Worm (Caenorhabditis elegans) whole organism, young adult: ENCODE results near the gene rcan-1.

Experiments used
- B0261.1 ChIP-seq: sonication (generic microtip); optimal IDR thresholded peaks from 2 replicates; lab custom pipeline; 2016; ENCODE audit warnings: mild to moderate bottlenecking, missing genetic modification characterization, moderate library complexity, missing compliant biosample characterization
- F23B12.7 ChIP-seq: sonication (generic microtip); optimal IDR thresholded peaks from 2 replicates; lab custom pipeline; 2017; ENCODE audit warnings: missing genetic modification characterization, mild to moderate bottlenecking, missing compliant biosample characterization, antibody characterized with exemption, moderate library complexity; ENCODE audit not compliant: insufficient read depth
- F49E8.2 ChIP-seq: sonication (generic microtip); optimal IDR thresholded peaks from 3 replicates; lab custom pipeline; 2017; ENCODE audit warnings: missing genetic modification characterization, mild to moderate bottlenecking, missing compliant biosample characterization, antibody characterized with exemption, moderate library complexity; ENCODE audit not compliant: insufficient read depth
- F52B5.7 ChIP-seq: sonication (generic microtip); optimal IDR thresholded peaks from 2 replicates; lab custom pipeline; 2016; ENCODE audit warnings: mild to moderate bottlenecking, missing genetic modification characterization, missing compliant biosample characterization
- F57A8.1 ChIP-seq: fragments of 200-800 bp; sonication (Bioruptor generic); optimal IDR thresholded peaks from 2 replicates; lab custom pipeline; 2018; ENCODE audit warnings: mild to moderate bottlenecking, missing genetic modification characterization, moderate library complexity, missing compliant biosample characterization
- T07F8.4 ChIP-seq: sonication (generic microtip); optimal IDR thresholded peaks from 2 replicates; lab custom pipeline; 2016; ENCODE audit warnings: mild to moderate bottlenecking, missing genetic modification characterization, moderate library complexity, missing compliant biosample characterization
- T26A5.8 ChIP-seq: sonication (generic microtip); optimal IDR thresholded peaks from 2 replicates; lab custom pipeline; 2016; ENCODE audit warnings: missing genetic modification characterization, missing compliant biosample characterization
- Y53F4B.3 ChIP-seq: fragments of 200-800 bp; sonication (Bioruptor generic); IDR thresholded peaks from 2 replicates; pipeline ENCODE4 v1.3.6; 2022; ENCODE audit warnings: missing genetic modification reagents, missing genetic modification characterization, missing compliant biosample characterization
- Y56A3A.18 ChIP-seq: fragments of 200-800 bp; sonication (Bioruptor generic); IDR thresholded peaks from 2 replicates; pipeline ENCODE4 v1.3.6; 2022; ENCODE audit warnings: missing genetic modification reagents, missing genetic modification characterization, missing compliant biosample characterization
- Y67H2A.10 ChIP-seq: fragments of 200-800 bp; sonication (Bioruptor generic); conservative IDR thresholded peaks from 2 replicates; pipeline ENCODE4 v1.3.6; 2022; ENCODE audit warnings: missing genetic modification reagents, missing genetic modification characterization, missing compliant biosample characterization
- aptf-3 ChIP-seq: fragments of 200-800 bp; sonication (Bioruptor generic); IDR thresholded peaks from 2 replicates; pipeline ENCODE4 v1.3.6; 2022; ENCODE audit warnings: missing genetic modification characterization, missing compliant biosample characterization
- atf-7 ChIP-seq: sonication (generic microtip); optimal IDR thresholded peaks from 2 replicates; lab custom pipeline; 2017; ENCODE audit warnings: mild to moderate bottlenecking, missing genetic modification characterization, missing compliant biosample characterization
- attf-5 ChIP-seq: fragments of 200-800 bp; sonication (Bioruptor generic); optimal IDR thresholded peaks from 2 replicates; lab custom pipeline; 2018; ENCODE audit warnings: mild to moderate bottlenecking, missing genetic modification characterization, missing compliant biosample characterization
- attf-6 ChIP-seq: fragments of 200-800 bp; sonication (Bioruptor generic); IDR thresholded peaks from 2 replicates; pipeline ENCODE4 v1.3.6; 2022; ENCODE audit warnings: missing genetic modification reagents, missing genetic modification characterization, missing compliant biosample characterization
- ceh-27 ChIP-seq: fragments of 200-800 bp; sonication (Bioruptor generic); optimal IDR thresholded peaks from 2 replicates; lab custom pipeline; 2018; ENCODE audit warnings: mild to moderate bottlenecking, missing genetic modification characterization, moderate library complexity, missing compliant biosample characterization
- ceh-91 ChIP-seq: fragments of 200-800 bp; sonication (Bioruptor generic); IDR thresholded peaks from 2 replicates; pipeline ENCODE4 v1.3.6; 2022; ENCODE audit warnings: missing genetic modification reagents, missing genetic modification characterization, missing compliant biosample characterization
- dpl-1 ChIP-seq: fragments of 150-350 bp; optimal IDR thresholded peaks from 2 replicates; lab custom pipeline; 2014; ENCODE audit warnings: missing biosample characterization, missing genetic modification reagents, missing genetic modification characterization
- efl-1 ChIP-seq: fragments of 150-350 bp; optimal IDR thresholded peaks from 2 replicates; lab custom pipeline; 2014; ENCODE audit warnings: missing biosample characterization, missing genetic modification reagents, missing genetic modification characterization
- egl-18 ChIP-seq: fragments of 200-800 bp; sonication (Bioruptor generic); IDR thresholded peaks from 2 replicates; pipeline ENCODE4 v1.3.6; 2022; ENCODE audit warnings: missing genetic modification reagents, missing genetic modification characterization, missing compliant biosample characterization
- egl-44 ChIP-seq: fragments of 200-800 bp; sonication (Bioruptor generic); IDR thresholded peaks from 2 replicates; pipeline ENCODE4 v1.3.6; 2022; ENCODE audit warnings: missing genetic modification reagents, missing genetic modification characterization, missing compliant biosample characterization
- ekl-4 ChIP-seq: fragments of 200-800 bp; sonication (Bioruptor generic); IDR thresholded peaks from 2 replicates; pipeline ENCODE4 v1.3.6; 2022; ENCODE audit warnings: missing genetic modification reagents, missing genetic modification characterization, missing compliant biosample characterization
- hlh-12 ChIP-seq: sonication (generic microtip); optimal IDR thresholded peaks from 2 replicates; lab custom pipeline; 2016; ENCODE audit warnings: missing genetic modification characterization, missing compliant biosample characterization
- hsf-1 ChIP-seq: fragments of 200-800 bp; sonication (Bioruptor generic); IDR thresholded peaks from 2 replicates; pipeline ENCODE4 v1.3.6; 2022; ENCODE audit warnings: missing genetic modification reagents, missing genetic modification characterization, missing compliant biosample characterization
- let-526 ChIP-seq: fragments of 200-800 bp; sonication (Bioruptor generic); IDR thresholded peaks from 2 replicates; pipeline ENCODE4 v1.3.6; 2022; ENCODE audit warnings: missing genetic modification reagents, missing genetic modification characterization, missing compliant biosample characterization
- let-607 ChIP-seq, 2 experiments: fragments of 200-800 bp in 1 of 2; sonication (Bioruptor generic) in 1 of 2; sonication (generic microtip) in 1 of 2; optimal IDR thresholded peaks; 2 replicates each; lab custom pipeline; 2016 to 2018; ENCODE audit warnings: mild to moderate bottlenecking in 2 of 2, missing compliant biosample characterization in 2 of 2, missing genetic modification characterization in 2 of 2, moderate library complexity in 2 of 2, missing genotype in 1 of 2
- madf-10 ChIP-seq: sonication (generic microtip); optimal IDR thresholded peaks from 2 replicates; lab custom pipeline; 2016; ENCODE audit warnings: mild to moderate bottlenecking, missing genetic modification characterization, missing compliant biosample characterization
- madf-3 ChIP-seq: fragments of 200-800 bp; sonication (Bioruptor generic); IDR thresholded peaks from 2 replicates; pipeline ENCODE4 v1.3.6; 2022; ENCODE audit warnings: missing genetic modification reagents, missing genetic modification characterization, missing compliant biosample characterization
- madf-6 ChIP-seq: fragments of 200-800 bp; sonication (Bioruptor generic); IDR thresholded peaks from 2 replicates; pipeline ENCODE4 v1.3.6; 2022; ENCODE audit warnings: missing genetic modification reagents, missing genetic modification characterization, missing compliant biosample characterization
- madf-8 ChIP-seq: fragments of 200-800 bp; sonication (Bioruptor generic); conservative IDR thresholded peaks from 2 replicates; pipeline ENCODE4 v1.3.6; 2022; ENCODE audit warnings: missing genetic modification reagents, missing genetic modification characterization, missing compliant biosample characterization
- mcd-1 ChIP-seq: fragments of 200-800 bp; sonication (Bioruptor generic); IDR thresholded peaks from 2 replicates; pipeline ENCODE4 v1.3.6; 2022; ENCODE audit warnings: missing genetic modification reagents, missing genetic modification characterization, missing compliant biosample characterization
- mes-4 ChIP-seq: sonication (generic microtip); optimal IDR thresholded peaks from 2 replicates; lab custom pipeline; 2016; ENCODE audit warnings: missing genotype, missing genetic modification characterization, missing compliant biosample characterization
- nfyb-1 ChIP-seq: fragments of 200-800 bp; sonication (Bioruptor generic); IDR thresholded peaks from 2 replicates; pipeline ENCODE4 v1.3.6; 2022; ENCODE audit warnings: missing genetic modification reagents, missing genetic modification characterization, missing compliant biosample characterization
- nhr-120 ChIP-seq: fragments of 200-800 bp; sonication (Bioruptor generic); IDR thresholded peaks from 2 replicates; pipeline ENCODE4 v1.3.6; 2022; ENCODE audit warnings: missing genetic modification characterization, missing compliant biosample characterization
- nhr-80 ChIP-seq: sonication (generic microtip); optimal IDR thresholded peaks from 2 replicates; lab custom pipeline; 2016; ENCODE audit warnings: missing genetic modification characterization, missing compliant biosample characterization
- nhr-90 ChIP-seq: sonication (generic microtip); optimal IDR thresholded peaks from 2 replicates; lab custom pipeline; 2016; ENCODE audit warnings: missing genotype, mild to moderate bottlenecking, missing genetic modification characterization, missing compliant biosample characterization
- pbrm-1 ChIP-seq: fragments of 200-800 bp; sonication (Bioruptor generic); IDR thresholded peaks from 2 replicates; pipeline ENCODE4 v1.3.6; 2022; ENCODE audit warnings: missing genetic modification reagents, missing genetic modification characterization, missing compliant biosample characterization
- rcor-1 ChIP-seq: fragments of 200-800 bp; sonication (Bioruptor generic); IDR thresholded peaks from 2 replicates; pipeline ENCODE4 v1.3.6; 2022; ENCODE audit warnings: missing genetic modification reagents, missing genetic modification characterization, missing compliant biosample characterization
- snpc-1.1 ChIP-seq: sonication (generic microtip); optimal IDR thresholded peaks from 2 replicates; lab custom pipeline; 2017; ENCODE audit warnings: missing genetic modification characterization, mild to moderate bottlenecking, missing compliant biosample characterization, antibody characterized with exemption, moderate library complexity, missing genotype, missing genetic modification reagents; ENCODE audit not compliant: insufficient read depth
- tbp1 ChIP-seq: fragments of 200-800 bp; sonication (Bioruptor generic); optimal IDR thresholded peaks from 2 replicates; lab custom pipeline; 2018; ENCODE audit warnings: mild to moderate bottlenecking, missing genetic modification characterization, missing compliant biosample characterization
- tbx-9 ChIP-seq: sonication (generic microtip); optimal IDR thresholded peaks from 2 replicates; lab custom pipeline; 2016; ENCODE audit warnings: borderline replicate concordance, missing genetic modification characterization, inconsistent platforms, missing compliant biosample characterization
- tlf-1 ChIP-seq: fragments of 200-800 bp; sonication (Bioruptor generic); optimal IDR thresholded peaks from 2 replicates; lab custom pipeline; 2018; ENCODE audit warnings: mild to moderate bottlenecking, missing genetic modification characterization, missing compliant biosample characterization
- unc-130 ChIP-seq: sonication (generic microtip); optimal IDR thresholded peaks from 2 replicates; lab custom pipeline; 2016; ENCODE audit warnings: missing genetic modification reagents, missing genetic modification characterization, missing compliant biosample characterization
- unc-62 ChIP-seq: fragments of 150-350 bp; optimal IDR thresholded peaks from 2 replicates; lab custom pipeline; 2014; ENCODE audit warnings: missing biosample characterization, missing genetic modification reagents, missing genetic modification characterization
- xnd-1 ChIP-seq: sonication (generic microtip); optimal IDR thresholded peaks from 2 replicates; lab custom pipeline; 2016; ENCODE audit warnings: missing genotype, missing genetic modification reagents, missing genetic modification characterization, missing compliant biosample characterization
- zim-3 ChIP-seq: sonication (generic microtip); optimal IDR thresholded peaks from 2 replicates; lab custom pipeline; 2017; ENCODE audit warnings: mild to moderate bottlenecking, missing genetic modification characterization, moderate library complexity, missing compliant biosample characterization
- ztf-18 ChIP-seq: sonication (generic microtip); optimal IDR thresholded peaks from 2 replicates; lab custom pipeline; 2016; ENCODE audit warnings: missing genotype, mild to moderate bottlenecking, missing genetic modification characterization, missing compliant biosample characterization
- ztf-25 ChIP-seq: fragments of 200-800 bp; sonication (Bioruptor generic); IDR thresholded peaks from 2 replicates; pipeline ENCODE4 v1.3.6; 2022; ENCODE audit warnings: missing genetic modification reagents, missing genetic modification characterization, missing compliant biosample characterization
- ztf-26 ChIP-seq: sonication (generic microtip); optimal IDR thresholded peaks from 2 replicates; lab custom pipeline; 2017; ENCODE audit warnings: missing genetic modification characterization, missing compliant biosample characterization
- ztf-3 ChIP-seq: fragments of 200-800 bp; sonication (Bioruptor generic); optimal IDR thresholded peaks from 2 replicates; lab custom pipeline; 2018; ENCODE audit warnings: mild to moderate bottlenecking, missing genetic modification characterization, missing compliant biosample characterization
- ztf-6 ChIP-seq: fragments of 200-800 bp; sonication (Bioruptor generic); IDR thresholded peaks from 2 replicates; pipeline ENCODE4 v1.3.6; 2022; ENCODE audit warnings: missing genetic modification reagents, missing genetic modification characterization, missing compliant biosample characterization

The rcan-1 gene

ce11 chrIII:5719832-5720194 lies 35.9 kb upstream of the rcan-1 start:
- TF ChIP-seq ztf-18 (tag; lab: Kevin White, UChicago) (peak; percentile 94), nhr-120 (GFP tag; lab: Robert Waterston, UW) (no peak), egl-44 (GFP tag; lab: Robert Waterston, UW) (no peak), attf-5 (GFP tag; lab: Kevin White, UChicago) (no peak), atf-7 (tag; lab: Kevin White, UChicago) (no peak), nhr-80 (no peak), F23B12.7 (tag; lab: Kevin White, UChicago) (peak; percentile 22), ztf-25 (GFP tag; lab: Robert Waterston, UW) (no peak), madf-6 (peak; percentile 87), F52B5.7 (no peak), ceh-27 (no peak), tbx-9 (tag; lab: Kevin White, UChicago) (no peak), madf-8 (GFP tag; lab: Robert Waterston, UW) (peak; percentile 69), tlf-1 (GFP tag; lab: Kevin White, UChicago) (peak; percentile 64), egl-18 (GFP tag; lab: Robert Waterston, UW) (no peak), let-526 (no peak), let-607 (tag; optimal IDR thresholded peaks at IDR 0.05; lab: Kevin White, UChicago) (no peak), unc-130 (GFP tag; lab: Kevin White, UChicago) (no peak), attf-6 (GFP tag; lab: Robert Waterston, UW) (no peak), nfyb-1 (GFP tag; lab: Robert Waterston, UW) (no peak), ekl-4 (no peak), rcor-1 (GFP tag; lab: Robert Waterston, UW) (peak; percentile 42; the same call in 1 of the 2 replicates), T07F8.4 (tag; lab: Kevin White, UChicago) (no peak), Y56A3A.18 (GFP tag; lab: Robert Waterston, UW) (no peak), B0261.1 (no peak), F49E8.2 (tag; lab: Kevin White, UChicago) (peak; percentile 40), madf-10 (tag; lab: Kevin White, UChicago) (no peak), Y67H2A.10 (GFP tag; lab: Robert Waterston, UW) (no peak), madf-3 (0 out of 2 replicates have a peak, but pooled peaks have one; percentile 17), unc-62 (GFP tag; lab: Kevin White, UChicago) (no peak), aptf-3 (GFP tag; lab: Robert Waterston, UW) (no peak), xnd-1 (peak; percentile 76), dpl-1 (GFP tag; lab: Kevin White, UChicago) (peak; percentile 78), F57A8.1 (GFP tag; lab: Kevin White, UChicago) (no peak), nhr-90 (tag; lab: Kevin White, UChicago) (no peak), mes-4 (tag; lab: Kevin White, UChicago) (no peak), zim-3 (tag; lab: Kevin White, UChicago) (no peak), tbp1 (GFP tag; lab: Kevin White, UChicago) (peak; percentile 29), ztf-3 (GFP tag; lab: Kevin White, UChicago) (no peak), T26A5.8 (tag; lab: Kevin White, UChicago) (no peak), ceh-91 (GFP tag; lab: Robert Waterston, UW) (peak; percentile 39; the same call in 1 of the 2 replicates), hsf-1 (GFP tag; lab: Robert Waterston, UW) (peak; percentile 48; the same call in 1 of the 2 replicates), ztf-26 (tag; lab: Kevin White, UChicago) (no peak), pbrm-1 (GFP tag; lab: Robert Waterston, UW) (peak; percentile 50; the same call in 1 of the 2 replicates), snpc-1.1 (tag; lab: Kevin White, UChicago) (no peak), efl-1 (GFP tag; lab: Kevin White, UChicago) (peak; percentile 78), Y53F4B.3 (no peak), ztf-6 (GFP tag; lab: Robert Waterston, UW) (no peak), hlh-12 (tag; lab: Kevin White, UChicago) (no peak), mcd-1 (GFP tag; lab: Robert Waterston, UW) (peak; percentile 36; the same call in 1 of the 2 replicates)
